Fruit fly (Drosophila melanogaster) whole organism, embryonic: ENCODE measurements around the gene Mrm2.
A peak's percentile ranks its signal among the peaks of the same experiment; 100 is the strongest.

Experiments
- ATbp ChIP-seq: fragments of 200-800 bp; sonication (Bioruptor generic); optimal IDR thresholded peaks from 2 replicates; lab custom pipeline; 2017; ENCODE audit warnings: missing biosample characterization, mild to moderate bottlenecking, missing genetic modification characterization, missing genetic modification reagents
- Atf3 ChIP-seq: fragments of 200-800 bp; sonication (Bioruptor generic); optimal IDR thresholded peaks from 3 replicates; lab custom pipeline; 2016; ENCODE audit warnings: missing biosample characterization, missing genetic modification characterization
- CG10462 ChIP-seq: fragments of 200-800 bp; sonication (Bioruptor generic); optimal IDR thresholded peaks from 2 replicates; lab custom pipeline; 2016; ENCODE audit warnings: missing biosample characterization, missing genetic modification characterization
- CG11093 ChIP-seq: fragments of 200-800 bp; sonication (Bioruptor generic); IDR thresholded peaks from 3 replicates; pipeline ENCODE4 v1.3.6; 2022; ENCODE audit warnings: missing biosample characterization, missing genetic modification characterization
- CG11504 ChIP-seq: fragments of 200-800 bp; sonication (Bioruptor generic); optimal IDR thresholded peaks from 3 replicates; lab custom pipeline; 2019; ENCODE audit warnings: missing biosample characterization, mild to moderate bottlenecking, missing genetic modification characterization, moderate library complexity
- CG14667 ChIP-seq: fragments of 200-800 bp; sonication (Bioruptor generic); IDR thresholded peaks from 2 replicates; pipeline ENCODE4 v1.3.6; 2022; ENCODE audit warnings: missing biosample characterization, missing genetic modification characterization
- CG15696 ChIP-seq: fragments of 200-800 bp; sonication (Bioruptor generic); optimal IDR thresholded peaks from 2 replicates; lab custom pipeline; 2019; ENCODE audit warnings: missing biosample characterization, mild to moderate bottlenecking, missing genetic modification characterization, moderate library complexity
- CG17186 ChIP-seq: fragments of 200-800 bp; sonication (Bioruptor generic); optimal IDR thresholded peaks from 3 replicates; lab custom pipeline; 2017; ENCODE audit warnings: missing biosample characterization, missing genetic modification reagents, missing genetic modification characterization
- CG17359 ChIP-seq: fragments of 200-800 bp; sonication (Bioruptor generic); optimal IDR thresholded peaks from 3 replicates; lab custom pipeline; 2018; ENCODE audit warnings: missing biosample characterization, mild to moderate bottlenecking, missing genetic modification characterization, moderate library complexity
- CG17612 ChIP-seq: fragments of 200-800 bp; sonication (Bioruptor generic); IDR thresholded peaks from 2 replicates; pipeline ENCODE4 v1.3.6; 2022; ENCODE audit warnings: missing biosample characterization, missing genetic modification characterization
- CG18262 ChIP-seq: fragments of 200-800 bp; optimal IDR thresholded peaks from 3 replicates; lab custom pipeline; 2019; ENCODE audit warnings: missing biosample characterization, mild to moderate bottlenecking, missing genetic modification characterization, moderate library complexity
- CG18764 ChIP-seq: fragments of 200-800 bp; sonication (Bioruptor generic); optimal IDR thresholded peaks from 3 replicates; lab custom pipeline; 2016; ENCODE audit warnings: missing biosample characterization, missing genetic modification characterization
- CG2678 ChIP-seq: fragments of 200-800 bp; sonication (Bioruptor generic); optimal IDR thresholded peaks from 3 replicates; lab custom pipeline; 2019; ENCODE audit warnings: missing biosample characterization, mild to moderate bottlenecking, missing genetic modification characterization, moderate library complexity
- CG34224 ChIP-seq: fragments of 200-800 bp; sonication (Bioruptor generic); IDR thresholded peaks from 3 replicates; pipeline ENCODE4 v1.3.6; 2022; ENCODE audit warnings: missing biosample characterization, missing genetic modification characterization; ENCODE audit not compliant: partially characterized antibody
- CG4282 ChIP-seq: fragments of 200-800 bp; sonication (Bioruptor generic); optimal IDR thresholded peaks from 2 replicates; lab custom pipeline; 2016; ENCODE audit warnings: missing biosample characterization, missing genetic modification characterization
- CG4617 ChIP-seq: fragments of 200-800 bp; sonication (Bioruptor generic); optimal IDR thresholded peaks from 3 replicates; lab custom pipeline; 2016; ENCODE audit warnings: missing biosample characterization, missing genetic modification characterization, borderline replicate concordance
- CG4820 ChIP-seq: fragments of 200-800 bp; sonication (Bioruptor generic); optimal IDR thresholded peaks from 3 replicates; lab custom pipeline; 2016; ENCODE audit warnings: missing biosample characterization, missing genetic modification characterization
- CG5180 ChIP-seq: fragments of 200-800 bp; sonication (Bioruptor generic); optimal IDR thresholded peaks from 3 replicates; lab custom pipeline; 2017; ENCODE audit warnings: missing biosample characterization, missing genetic modification characterization, mild to moderate bottlenecking, moderate library complexity, missing genetic modification reagents
- CG6765 ChIP-seq: fragments of 200-800 bp; sonication (Bioruptor generic); optimal IDR thresholded peaks from 3 replicates; lab custom pipeline; 2017; ENCODE audit warnings: missing biosample characterization, mild to moderate bottlenecking, missing genetic modification characterization
- CG6791 ChIP-seq: fragments of 200-800 bp; sonication (Bioruptor generic); IDR thresholded peaks from 3 replicates; pipeline ENCODE4 v1.3.6; 2022; ENCODE audit warnings: missing biosample characterization, missing genetic modification characterization; ENCODE audit not compliant: partially characterized antibody
- CG7786 ChIP-seq: fragments of 200-800 bp; sonication (Bioruptor generic); optimal IDR thresholded peaks from 2 replicates; lab custom pipeline; 2016; ENCODE audit warnings: missing biosample characterization, missing genetic modification characterization
- Dref ChIP-seq: fragments of 200-800 bp; sonication (Bioruptor generic); IDR thresholded peaks from 2 replicates; pipeline ENCODE4 v1.3.6; 2022; ENCODE audit warnings: missing biosample characterization, missing genetic modification characterization
- Drgx ChIP-seq: fragments of 200-800 bp; sonication (Bioruptor generic); IDR thresholded peaks from 2 replicates; pipeline ENCODE4 v1.3.6; 2022; ENCODE audit warnings: missing biosample characterization, missing genetic modification characterization
- Ets97D ChIP-seq: fragments of 200-800 bp; sonication (Bioruptor generic); optimal IDR thresholded peaks from 3 replicates; lab custom pipeline; 2016; ENCODE audit warnings: missing biosample characterization, missing genetic modification characterization
- Fer2 ChIP-seq: fragments of 200-800 bp; sonication (Bioruptor generic); optimal IDR thresholded peaks from 2 replicates; lab custom pipeline; 2018; ENCODE audit warnings: missing biosample characterization, mild to moderate bottlenecking, missing genetic modification characterization, moderate library complexity
- HLH3B ChIP-seq: fragments of 200-800 bp; sonication (Bioruptor generic); IDR thresholded peaks from 2 replicates; pipeline ENCODE4 v1.3.6; 2022; ENCODE audit warnings: missing biosample characterization, missing genetic modification characterization
- NC2β ChIP-seq: fragments of 200-800 bp; sonication (Bioruptor generic); optimal IDR thresholded peaks from 2 replicates; lab custom pipeline; 2016; ENCODE audit warnings: missing biosample characterization, missing genetic modification characterization
- Ptx1 ChIP-seq: fragments of 200-800 bp; sonication (Bioruptor generic); IDR thresholded peaks from 2 replicates; pipeline ENCODE4 v1.3.6; 2022; ENCODE audit warnings: missing biosample characterization, missing genetic modification characterization
- Rx ChIP-seq: fragments of 200-800 bp; sonication (Bioruptor generic); IDR thresholded peaks from 2 replicates; pipeline ENCODE4 v1.3.6; 2022; ENCODE audit warnings: missing biosample characterization, missing genetic modification characterization
- Xbp1 ChIP-seq: fragments of 200-800 bp; sonication (Bioruptor generic); optimal IDR thresholded peaks from 3 replicates; lab custom pipeline; 2016; ENCODE audit warnings: missing biosample characterization, mild to moderate bottlenecking, missing genetic modification characterization
- ab ChIP-seq: fragments of 200-800 bp; sonication (Bioruptor generic); optimal IDR thresholded peaks from 2 replicates; lab custom pipeline; 2016; ENCODE audit warnings: missing biosample characterization, missing genetic modification characterization
- bab2 ChIP-seq: fragments of 200-800 bp; sonication (Bioruptor generic); optimal IDR thresholded peaks from 2 replicates; lab custom pipeline; 2016; ENCODE audit warnings: missing biosample characterization, missing genetic modification characterization
- br ChIP-seq: fragments of >200 bp; optimal IDR thresholded peaks from 2 replicates; lab custom pipeline; 2017
- cad ChIP-seq: fragments of >200 bp; optimal IDR thresholded peaks from 2 replicates; lab custom pipeline; 2017; ENCODE audit warnings: missing biosample characterization, missing genetic modification characterization
- cas ChIP-seq: fragments of 200-800 bp; sonication (Bioruptor generic); IDR thresholded peaks from 2 replicates; pipeline ENCODE4 v1.3.6; 2022; ENCODE audit warnings: missing biosample characterization, missing genetic modification characterization
- croc ChIP-seq: fragments of 200-800 bp; sonication (Bioruptor generic); conservative IDR thresholded peaks from 3 replicates; pipeline ENCODE4 v1.3.6; 2022; ENCODE audit warnings: missing biosample characterization, missing genetic modification characterization
- da ChIP-seq: fragments of 200-800 bp; sonication (Bioruptor generic); optimal IDR thresholded peaks from 2 replicates; lab custom pipeline; 2016; ENCODE audit warnings: missing biosample characterization, missing genetic modification characterization
- esg ChIP-seq: fragments of 200-800 bp; sonication (Bioruptor generic); conservative IDR thresholded peaks from 2 replicates; pipeline ENCODE4 v1.3.6; 2022; ENCODE audit warnings: missing biosample characterization, missing genetic modification characterization
- fd102C ChIP-seq: fragments of 200-800 bp; sonication (Bioruptor generic); optimal IDR thresholded peaks from 2 replicates; lab custom pipeline; 2018; ENCODE audit warnings: missing biosample characterization, mild to moderate bottlenecking, missing genetic modification characterization, moderate library complexity
- gce ChIP-seq: fragments of 200-800 bp; sonication (Bioruptor generic); IDR thresholded peaks from 3 replicates; pipeline ENCODE4 v1.3.6; 2022; ENCODE audit warnings: missing biosample characterization, missing genetic modification characterization
- grn ChIP-seq: fragments of 200-800 bp; sonication (Bioruptor generic); optimal IDR thresholded peaks from 3 replicates; lab custom pipeline; 2017; ENCODE audit warnings: missing biosample characterization, missing genetic modification characterization
- gsb ChIP-seq: fragments of 200-800 bp; sonication (Bioruptor generic); IDR thresholded peaks from 2 replicates; pipeline ENCODE4 v1.3.6; 2022; ENCODE audit warnings: missing biosample characterization, missing genetic modification characterization
- gt ChIP-seq: fragments of 200-800 bp; sonication (Bioruptor generic); IDR thresholded peaks from 2 replicates; pipeline ENCODE4 v1.3.6; 2022; ENCODE audit warnings: missing biosample characterization, missing genetic modification characterization
- jumu ChIP-seq: fragments of 200-800 bp; sonication (Bioruptor generic); optimal IDR thresholded peaks from 3 replicates; lab custom pipeline; 2016; ENCODE audit warnings: missing biosample characterization, missing genetic modification characterization
- lilli ChIP-seq: fragments of 200-800 bp; sonication (Bioruptor generic); optimal IDR thresholded peaks from 3 replicates; lab custom pipeline; 2016; ENCODE audit warnings: missing biosample characterization, missing genetic modification characterization
- mld ChIP-seq: fragments of 200-800 bp; sonication (Bioruptor generic); IDR thresholded peaks from 3 replicates; pipeline ENCODE4 v1.3.6; 2022; ENCODE audit warnings: missing biosample characterization, missing genetic modification characterization; ENCODE audit not compliant: partially characterized antibody
- nom ChIP-seq: fragments of 200-800 bp; sonication (Bioruptor generic); optimal IDR thresholded peaks from 2 replicates; lab custom pipeline; 2017; ENCODE audit warnings: missing biosample characterization, missing genetic modification characterization, mild to moderate bottlenecking, moderate library complexity, missing genetic modification reagents
- run ChIP-seq: fragments of 200-800 bp; sonication (Bioruptor generic); optimal IDR thresholded peaks from 3 replicates; lab custom pipeline; 2018; ENCODE audit warnings: missing biosample characterization, mild to moderate bottlenecking, missing genetic modification characterization
- sc ChIP-seq, 3 experiments: fragments of >200 bp in 2 of 3; fragments of 200-800 bp in 1 of 3; sonication (Bioruptor generic) in 1 of 3; optimal IDR thresholded peaks; 2 replicates in 2 of 3; 3 replicates in 1 of 3; lab custom pipeline; 2017; ENCODE audit warnings: mild to moderate bottlenecking in 1 of 3, missing biosample characterization in 1 of 3, missing genetic modification characterization in 1 of 3, missing genetic modification reagents in 1 of 3
- zf30C ChIP-seq: fragments of 200-800 bp; sonication (Bioruptor generic); optimal IDR thresholded peaks from 3 replicates; lab custom pipeline; 2018; ENCODE audit warnings: missing biosample characterization, mild to moderate bottlenecking, missing genetic modification characterization

The Mrm2 gene

DNA sequence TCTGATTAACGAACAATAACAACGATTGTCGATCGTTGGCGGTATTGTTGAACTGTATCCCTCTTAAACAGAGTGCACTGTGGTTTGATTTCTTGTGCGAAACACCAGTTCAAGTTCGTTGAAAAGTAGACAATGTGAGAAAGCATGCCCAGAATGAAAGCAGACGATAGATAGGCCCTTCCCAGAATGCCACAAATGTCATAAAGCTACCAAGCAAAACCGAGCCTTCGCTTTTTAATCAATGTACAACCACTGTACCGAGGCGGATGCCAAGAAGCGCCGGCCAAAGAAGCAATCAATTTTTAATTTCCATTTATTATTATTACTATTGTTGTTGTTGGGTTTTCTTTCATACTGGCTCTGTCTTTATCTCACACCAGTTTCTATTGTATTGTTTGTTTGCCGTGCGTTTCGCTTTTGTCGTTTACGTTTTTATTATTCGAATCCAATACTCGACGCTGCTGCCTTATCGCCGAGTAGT, 47.5 kb downstream of the Mrm2 start (continued):
- TF ChIP-seq CG34224 (GFP tag; lab: Robert Waterston, UW), result no peak
- peak; percentile 55 for TF ChIP-seq CG4617 (GFP tag; lab: Kevin White, UChicago)
- no peak for TF ChIP-seq fd102C
- TF ChIP-seq HLH3B (GFP tag; lab: Robert Waterston, UW), result peak; percentile 87
- peak; percentile 72 for TF ChIP-seq ab (GFP tag; lab: Kevin White, UChicago)
- TF ChIP-seq Fer2 (tag; lab: Kevin White, UChicago), result no peak
- no peak for TF ChIP-seq grn (GFP tag; lab: Kevin White, UChicago)
- TF ChIP-seq CG15696, result no peak
- peak; percentile 85 for TF ChIP-seq gsb (GFP tag; lab: Robert Waterston, UW)
- peak; percentile 84 for TF ChIP-seq CG2678
- peak; percentile 67; the same call in 1 of the 2 replicates for TF ChIP-seq cas
- peak; percentile 78 for TF ChIP-seq esg (GFP tag; lab: Robert Waterston, UW)
- TF ChIP-seq CG14667, result peak; percentile 84
- TF ChIP-seq CG6765, result no peak
- TF ChIP-seq croc (GFP tag; lab: Robert Waterston, UW), result peak; percentile 56
- no peak for TF ChIP-seq CG6791 (GFP tag; lab: Robert Waterston, UW)
- TF ChIP-seq Ets97D (GFP tag; lab: Kevin White, UChicago), result peak; percentile 38
- peak; percentile 57 for TF ChIP-seq CG17186 (GFP tag; lab: Kevin White, UChicago)
- peak; percentile 91 for TF ChIP-seq lilli (GFP tag; lab: Kevin White, UChicago)
- no peak for TF ChIP-seq zf30C (GFP tag; lab: Kevin White, UChicago)
- TF ChIP-seq gce (GFP tag; lab: Robert Waterston, UW), result peak; percentile 88; the same call in 2 of the 3 replicates
- peak; percentile 70 for TF ChIP-seq CG18764 (GFP tag; lab: Kevin White, UChicago)
- peak; percentile 77 for TF ChIP-seq CG7786 (GFP tag; lab: Kevin White, UChicago)
- peak; percentile 73 for TF ChIP-seq CG4820
- TF ChIP-seq CG17612 (GFP tag; lab: Robert Waterston, UW), result peak; percentile 59; the same call in 1 of the 2 replicates
- TF ChIP-seq CG18262, result peak; percentile 62
- no peak for TF ChIP-seq Dref (GFP tag; lab: Robert Waterston, UW)
- no peak for TF ChIP-seq sc (optimal IDR thresholded peaks at IDR 0.05; lab: Kevin White, UChicago)
- TF ChIP-seq sc (GFP tag; optimal IDR thresholded peaks at IDR 0.05; lab: Kevin White, UChicago), result peak; percentile 61
- TF ChIP-seq CG5180 (GFP tag; lab: Kevin White, UChicago), result peak; percentile 37
- TF ChIP-seq NC2β (GFP tag; lab: Kevin White, UChicago), result peak; percentile 61
- TF ChIP-seq bab2 (GFP tag; lab: Kevin White, UChicago), result peak; percentile 52
- peak; percentile 81 for TF ChIP-seq Rx (GFP tag; lab: Robert Waterston, UW)
- no peak for TF ChIP-seq cad
- peak; percentile 68 for TF ChIP-seq CG10462 (GFP tag; lab: Kevin White, UChicago)
- TF ChIP-seq CG17359, result peak; percentile 84
- peak; percentile 78 for TF ChIP-seq Atf3 (GFP tag; lab: Kevin White, UChicago)
- TF ChIP-seq jumu (GFP tag; lab: Kevin White, UChicago), result peak; percentile 72
- TF ChIP-seq CG11504, result peak; percentile 86
- 0 out of 3 replicates have a peak, but pooled peaks have one; percentile 44 for TF ChIP-seq CG11093 (GFP tag; lab: Robert Waterston, UW)
- peak; percentile 91 for TF ChIP-seq Ptx1 (GFP tag; lab: Robert Waterston, UW)
- peak; percentile 82 for TF ChIP-seq ATbp (GFP tag; lab: Kevin White, UChicago)
- peak; percentile 85 for TF ChIP-seq Xbp1 (GFP tag; lab: Kevin White, UChicago)
- TF ChIP-seq CG4282 (GFP tag; lab: Kevin White, UChicago), result peak; percentile 73
- no peak for TF ChIP-seq br
- no peak; the same call in 1 of the 2 replicates for TF ChIP-seq gt
- no peak for TF ChIP-seq mld
- TF ChIP-seq run (tag; lab: Kevin White, UChicago), result peak; percentile 56
- peak; percentile 77 for TF ChIP-seq Drgx (GFP tag; lab: Robert Waterston, UW)
- TF ChIP-seq nom (GFP tag; lab: Kevin White, UChicago), result peak; percentile 10
- TF ChIP-seq da (GFP tag; lab: Kevin White, UChicago), result peak; percentile 58
